Fruit fly (Drosophila melanogaster): ENCODE results near the gene Inx6.
"Not testable (repeated sequence)": the region's sequence is repeated elsewhere in the genome, so short reads cannot be mapped to it uniquely, and the experiment has no call there.

Inx6 gene

dm6 chrX:20238736-20239607 is 30.6 kb downstream of the Inx6 start:
- peak; percentile 43 for TF ChIP-seq EcR (GFP tag; optimal IDR thresholded peaks at IDR 0.05)
- peak; percentile 17 for TF ChIP-seq CG14655 (GFP tag; optimal IDR thresholded peaks at IDR 0.05)
- no peak for TF ChIP-seq CG32121 (GFP tag; IDR thresholded peaks at IDR 0.05)

dm6 chrX:20237914-20238313 is 31.7 kb downstream of the Inx6 start:
- TF ChIP-seq EcR (GFP tag; optimal IDR thresholded peaks at IDR 0.05): peak; percentile 50
- TF ChIP-seq Pif1A (GFP tag; optimal IDR thresholded peaks at IDR 0.05): no peak
- TF ChIP-seq Pif1B (GFP tag; optimal IDR thresholded peaks at IDR 0.05): no peak
- no peak for TF ChIP-seq D1 (tag; optimal IDR thresholded peaks at IDR 0.05)
- no peak for TF ChIP-seq CG17806 (tag; optimal IDR thresholded peaks at IDR 0.05)
- no peak for TF ChIP-seq CG13204 (GFP tag; optimal IDR thresholded peaks at IDR 0.05)
- TF ChIP-seq gl (tag; optimal IDR thresholded peaks at IDR 0.05): no peak
- TF ChIP-seq CG8301 (tag; optimal IDR thresholded peaks at IDR 0.05): no peak
- no peak for TF ChIP-seq CG14655 (GFP tag; optimal IDR thresholded peaks at IDR 0.05)

DNA sequence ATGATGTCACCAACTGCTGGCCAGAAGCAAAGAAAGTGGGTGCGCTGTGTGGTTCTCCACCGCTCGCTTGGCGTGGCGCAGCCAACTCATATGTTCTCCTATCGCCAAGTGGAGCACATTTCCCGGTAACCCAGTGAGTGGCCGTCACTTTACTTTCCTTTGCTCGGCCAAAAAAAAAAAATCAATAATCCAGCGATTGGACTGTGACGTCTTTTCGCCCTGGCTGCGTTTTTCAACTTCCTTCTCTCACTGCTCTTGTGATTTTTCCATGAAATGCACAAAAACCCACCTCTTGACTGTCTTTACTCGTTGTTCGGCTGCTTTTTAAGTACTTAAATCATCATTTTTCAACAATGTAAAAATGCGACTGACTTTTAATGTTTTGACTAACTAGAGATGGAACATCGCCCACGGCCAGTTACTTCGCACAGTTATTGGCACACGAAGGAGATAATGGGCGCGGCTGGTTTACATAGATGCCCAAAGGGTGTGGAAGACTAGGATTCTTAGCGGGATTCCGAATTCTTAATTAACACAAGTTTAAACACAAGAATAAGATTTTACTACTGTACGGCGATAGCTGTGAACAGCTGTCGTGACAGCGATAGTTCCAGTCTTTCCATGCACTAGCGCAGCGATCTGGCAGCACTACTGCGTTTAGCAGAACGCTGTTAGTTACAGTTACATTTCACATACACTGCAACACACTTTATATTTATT is 33.6 kb downstream of the Inx6 start, which contains the start of gene sw:
Gene sw, minus strand, starts transcription at position 589 of the 720 bp plus-strand sequence.
- TF ChIP-seq fd96Ca (GFP tag; IDR thresholded peaks at IDR 0.05) (peak; percentile 70; the same call in 2 of the 3 replicates), Ets98B (GFP tag; IDR thresholded peaks at IDR 0.05) (peak; percentile 33; the same call in 1 of the 2 replicates), rn (GFP tag; IDR thresholded peaks at IDR 0.05) (no peak), CG15710 (tag; optimal IDR thresholded peaks at IDR 0.05) (peak; percentile 51), CG8301 (tag; optimal IDR thresholded peaks at IDR 0.05) (peak; percentile 8), gl (tag; optimal IDR thresholded peaks at IDR 0.05) (no peak), CG4496 (GFP tag; IDR thresholded peaks at IDR 0.05) (peak; percentile 68; the same call in 2 of the 3 replicates), Snoo (tag; optimal IDR thresholded peaks at IDR 0.05) (peak; percentile 32), CG17806 (tag; optimal IDR thresholded peaks at IDR 0.05) (peak; percentile 12), CG9948 (tag; optimal IDR thresholded peaks at IDR 0.05) (peak; percentile 30), CG8159 (tag; optimal IDR thresholded peaks at IDR 0.05) (peak; percentile 51), Pif1A (GFP tag; optimal IDR thresholded peaks at IDR 0.05) (peak; percentile 6), CG13204 (GFP tag; optimal IDR thresholded peaks at IDR 0.05) (no peak)

DNA sequence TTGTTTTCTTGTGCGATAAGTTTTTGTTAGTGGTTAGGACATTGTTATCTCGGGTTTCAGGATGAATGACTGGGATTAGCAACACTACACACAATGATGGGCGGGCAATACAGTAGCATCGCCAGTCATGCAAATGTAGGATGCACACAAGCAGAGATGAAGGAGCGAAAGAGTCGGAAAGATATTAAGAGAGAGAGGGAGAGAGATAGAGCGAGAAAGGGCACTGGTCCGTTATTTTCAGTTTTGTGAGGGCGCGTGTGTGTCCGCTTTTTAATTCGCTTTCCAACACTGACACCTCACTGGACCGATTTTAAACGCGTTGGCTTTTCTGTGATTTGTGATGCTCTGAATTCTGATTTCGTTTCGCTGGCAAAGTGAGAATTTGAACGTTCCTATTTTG is 37.9 kb downstream of the Inx6 start:
- TF ChIP-seq D1 (tag; optimal IDR thresholded peaks at IDR 0.05) (no peak), fd96Ca (GFP tag; IDR thresholded peaks at IDR 0.05) (no peak), CG14655 (GFP tag; optimal IDR thresholded peaks at IDR 0.05) (no peak), Pif1A (GFP tag; optimal IDR thresholded peaks at IDR 0.05) (no peak), CG10348 (GFP tag; IDR thresholded peaks at IDR 0.05) (no peak), CG8301 (tag; optimal IDR thresholded peaks at IDR 0.05) (no peak), CG13204 (GFP tag; optimal IDR thresholded peaks at IDR 0.05) (no peak), CG34367 (tag; optimal IDR thresholded peaks at IDR 0.05) (no peak), rn (GFP tag; IDR thresholded peaks at IDR 0.05) (no peak), CG9948 (tag; optimal IDR thresholded peaks at IDR 0.05) (no peak), CG32121 (GFP tag; IDR thresholded peaks at IDR 0.05) (no peak), Snoo (tag; optimal IDR thresholded peaks at IDR 0.05) (no peak), CG8159 (tag; optimal IDR thresholded peaks at IDR 0.05) (no peak), CG17806 (tag; optimal IDR thresholded peaks at IDR 0.05) (no peak), CG4496 (GFP tag; IDR thresholded peaks at IDR 0.05) (no peak), Ets98B (GFP tag; IDR thresholded peaks at IDR 0.05) (no peak), Pif1B (GFP tag; optimal IDR thresholded peaks at IDR 0.05) (no peak), CG12605 (GFP tag; IDR thresholded peaks at IDR 0.05) (no peak), gl (tag; optimal IDR thresholded peaks at IDR 0.05) (no peak)

DNA sequence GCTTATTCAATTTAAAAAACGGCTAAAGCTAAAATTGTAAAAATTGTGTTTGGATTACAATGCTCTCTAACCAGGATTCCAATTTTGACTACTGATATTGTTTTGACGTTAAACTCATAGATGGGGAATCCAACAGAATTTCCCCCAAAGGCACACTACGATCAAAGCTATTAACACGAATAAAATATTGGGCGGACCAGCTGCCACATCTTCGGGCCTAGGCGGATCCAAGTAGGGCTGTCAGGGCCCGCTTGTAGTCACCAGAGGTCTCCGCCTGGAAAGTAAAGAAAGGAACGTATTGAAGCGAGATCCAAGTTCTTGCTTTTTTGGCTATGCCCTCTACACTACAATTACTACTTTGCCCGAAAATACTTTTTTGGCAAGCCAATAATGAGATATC is 44.6 kb downstream of the Inx6 start, which contains the start of gene Sdic4:
Gene Sdic4, minus strand, starts transcription at position 101 of the 400 bp plus-strand sequence.
- not testable (repeated sequence) for TF ChIP-seq CG4496, fd96Ca, CG32121 (GFP tag; IDR thresholded peaks at IDR 0.05)

All from whole organism, pupa.